Worm (Caenorhabditis elegans): ENCODE results near the gene div-1.
A peak's percentile ranks its signal among the peaks of the same experiment; 100 is the strongest.
"Not testable (repeated sequence)": the region's sequence is repeated elsewhere in the genome, so short reads cannot be mapped to it uniquely, and the experiment has no call there.

The div-1 gene

ce11 chrIII:10270778-10271307 lies 22.5 kb upstream of the div-1 start, which contains the start of gene cnk-1:
cnk-1 (plus strand) TSS chrIII:10271257.
- TF ChIP-seq mls-2 (tag; optimal IDR thresholded peaks at IDR 0.05) (peak; percentile 13), mab-5 (tag; optimal IDR thresholded peaks at IDR 0.05) (no peak), unc-39 (tag; optimal IDR thresholded peaks at IDR 0.05) (no peak), lin-32 (GFP tag; optimal IDR thresholded peaks at IDR 0.05) (no peak), blmp-1 (tag; optimal IDR thresholded peaks at IDR 0.05) (no peak), unc-120 (tag; optimal IDR thresholded peaks at IDR 0.05; ENCODE audit: poor library complexity, severe bottlenecking) (no peak), pha-4 (tag; optimal IDR thresholded peaks at IDR 0.05) (peak; percentile 17), unc-62 (GFP tag; optimal IDR thresholded peaks at IDR 0.05) (no peak), nhr-76 (tag; optimal IDR thresholded peaks at IDR 0.05) (no peak), ceh-83 (GFP tag; optimal IDR thresholded peaks at IDR 0.05) (no peak), elt-3 (tag; optimal IDR thresholded peaks at IDR 0.05) (no peak), flh-1 (GFP tag; optimal IDR thresholded peaks at IDR 0.05) (no peak), nhr-2 (tag; optimal IDR thresholded peaks at IDR 0.05) (no peak), drap-1 (GFP tag; optimal IDR thresholded peaks at IDR 0.05) (peak; percentile 5), zip-8 (tag; optimal IDR thresholded peaks at IDR 0.05) (no peak), elt-1 (tag; optimal IDR thresholded peaks at IDR 0.05; ENCODE audit: borderline replicate concordance, insufficient read depth) (no peak), ceh-43 (GFP tag; optimal IDR thresholded peaks at IDR 0.05) (no peak), nhr-12 (tag; optimal IDR thresholded peaks at IDR 0.05) (no peak), M03D4.4 (tag; optimal IDR thresholded peaks at IDR 0.05) (no peak), sem-2 (GFP tag; optimal IDR thresholded peaks at IDR 0.05) (no peak), cnd-1 (tag; optimal IDR thresholded peaks at IDR 0.05) (no peak), ces-1 (GFP tag; optimal IDR thresholded peaks at IDR 0.05) (peak; percentile 10), lsy-2 (tag; optimal IDR thresholded peaks at IDR 0.05) (peak; percentile 22), nhr-237 (tag; optimal IDR thresholded peaks at IDR 0.05) (no peak), ceh-39 (tag; optimal IDR thresholded peaks at IDR 0.05) (peak; percentile 11), bed-3 (GFP tag; optimal IDR thresholded peaks at IDR 0.05) (no peak), mep-1 (tag; optimal IDR thresholded peaks at IDR 0.05) (peak; percentile 13), snpc-4 (tag; optimal IDR thresholded peaks at IDR 0.05) (no peak), hlh-1 (tag; optimal IDR thresholded peaks at IDR 0.05) (no peak), sptf-1 (tag; optimal IDR thresholded peaks at IDR 0.05) (peak; percentile 41), ztf-11 (tag; optimal IDR thresholded peaks at IDR 0.05) (no peak), ham-2 (GFP tag; optimal IDR thresholded peaks at IDR 0.05) (no peak), tbx-8 (GFP tag; optimal IDR thresholded peaks at IDR 0.05) (no peak), nhr-28 (tag; optimal IDR thresholded peaks at IDR 0.05) (no peak), lin-13 (tag; optimal IDR thresholded peaks at IDR 0.05) (no peak)

ce11 chrIII:10266824-10267223 lies 18.5 kb upstream of the div-1 start, which contains the start of gene inpp-4B:
inpp-4B (minus strand) TSS chrIII:10266877.
- not testable (repeated sequence) for TF ChIP-seq nhr-2 (tag; optimal IDR thresholded peaks at IDR 0.05); pha-4 (tag; optimal IDR thresholded peaks at IDR 0.05); elt-1 (tag; optimal IDR thresholded peaks at IDR 0.05; ENCODE audit: borderline replicate concordance, insufficient read depth)

- no peak for TF ChIP-seq unc-39 (tag; optimal IDR thresholded peaks at IDR 0.05)
- no peak for TF ChIP-seq M03D4.4 (tag; optimal IDR thresholded peaks at IDR 0.05)
- TF ChIP-seq pha-4 (tag; optimal IDR thresholded peaks at IDR 0.05), result no peak
- TF ChIP-seq sem-2 (GFP tag; optimal IDR thresholded peaks at IDR 0.05), result no peak
- no peak for TF ChIP-seq ceh-43 (GFP tag; optimal IDR thresholded peaks at IDR 0.05)
- TF ChIP-seq cnd-1 (tag; optimal IDR thresholded peaks at IDR 0.05), result no peak
- TF ChIP-seq lin-13 (tag; optimal IDR thresholded peaks at IDR 0.05), result no peak
- no peak for TF ChIP-seq hlh-1 (tag; optimal IDR thresholded peaks at IDR 0.05)
- TF ChIP-seq lsy-2 (tag; optimal IDR thresholded peaks at IDR 0.05), result no peak
- TF ChIP-seq ceh-83 (GFP tag; optimal IDR thresholded peaks at IDR 0.05), result no peak
Measured at ce11 chrIII:10261682-10262081, 13.3 kb upstream of the div-1 start, which contains the start of gene bbs-5. bbs-5 (minus strand) TSS chrIII:10261782.

DNA sequence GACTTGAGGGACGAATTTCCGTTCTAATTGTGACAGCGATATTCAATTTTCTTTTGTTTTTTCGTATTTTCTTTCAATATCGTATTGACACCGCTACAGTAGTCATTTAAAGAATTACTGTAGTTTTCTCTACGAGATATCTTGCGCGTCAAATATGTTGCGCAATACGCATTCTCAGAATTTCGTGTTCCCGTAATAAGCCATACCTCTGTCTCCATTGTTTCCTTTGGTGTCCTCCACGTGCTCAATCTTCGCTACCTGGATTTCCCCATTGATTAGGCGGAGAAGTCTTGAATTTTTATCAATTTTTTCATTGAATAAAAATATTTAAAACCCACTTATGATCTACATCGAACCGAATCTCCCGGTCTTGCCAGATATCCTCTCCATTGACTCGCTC lies 12.9 kb upstream of the div-1 start:
- TF ChIP-seq unc-62 (GFP tag; optimal IDR thresholded peaks at IDR 0.05) (no peak), pha-4 (tag; optimal IDR thresholded peaks at IDR 0.05) (no peak), zip-8 (tag; optimal IDR thresholded peaks at IDR 0.05) (peak; percentile 49)

Data from whole organism, mixed stage, embryonic.